Worm (Caenorhabditis elegans) whole organism, mixed stage, embryonic: ENCODE data around the gene Y45G5AM.7.

Experiments used
- elt-1 ChIP-seq: sonication (generic microtip); optimal IDR thresholded peaks from 2 replicates; lab custom pipeline; 2017; ENCODE audit warnings: missing genetic modification characterization, mild to moderate bottlenecking, missing compliant biosample characterization, antibody characterized with exemption, moderate library complexity, borderline replicate concordance; ENCODE audit not compliant: insufficient read depth
- flh-1 ChIP-seq: fragments of 200-800 bp; sonication (Bioruptor generic); optimal IDR thresholded peaks from 2 replicates; lab custom pipeline; 2018; ENCODE audit warnings: mild to moderate bottlenecking, missing genetic modification characterization, moderate library complexity, missing compliant biosample characterization
- lin-32 ChIP-seq: fragments of 200-800 bp; sonication (Bioruptor generic); optimal IDR thresholded peaks from 2 replicates; lab custom pipeline; 2018; ENCODE audit warnings: mild to moderate bottlenecking, missing genetic modification characterization, missing compliant biosample characterization
- nhr-237 ChIP-seq: fragments of 150-350 bp; optimal IDR thresholded peaks from 2 replicates; lab custom pipeline; 2014; ENCODE audit warnings: missing biosample characterization, missing genetic modification characterization
- nhr-28 ChIP-seq: fragments of 150-350 bp; optimal IDR thresholded peaks from 2 replicates; lab custom pipeline; 2014; ENCODE audit warnings: missing biosample characterization, missing genetic modification characterization
- snpc-4 ChIP-seq: fragments of 150-350 bp; optimal IDR thresholded peaks from 2 replicates; lab custom pipeline; 2014; ENCODE audit warnings: missing biosample characterization, missing genetic modification characterization
- unc-39 ChIP-seq: fragments of 150-350 bp; optimal IDR thresholded peaks from 2 replicates; lab custom pipeline; 2014; ENCODE audit warnings: missing biosample characterization, missing genetic modification characterization
- unc-62 ChIP-seq: fragments of 150-350 bp; optimal IDR thresholded peaks from 2 replicates; lab custom pipeline; 2014; ENCODE audit warnings: missing biosample characterization, missing genetic modification reagents, missing genetic modification characterization

ce11 chrV:4122415-4122814, 47.6 kb downstream of the Y45G5AM.7 start, which contains the start of gene phat-5:
- no peak for TF ChIP-seq elt-1 (tag; lab: Kevin White, UChicago)
- no peak for TF ChIP-seq flh-1
- no peak for TF ChIP-seq nhr-28 (tag; lab: Kevin White, UChicago)
- no peak for TF ChIP-seq unc-39 (tag; lab: Kevin White, UChicago)
- no peak for TF ChIP-seq unc-62
- TF ChIP-seq snpc-4, result no peak
- TF ChIP-seq nhr-237 (tag; lab: Kevin White, UChicago), result no peak
- no peak for TF ChIP-seq lin-32 (GFP tag; lab: Kevin White, UChicago)
